Fruit fly (Drosophila melanogaster) whole organism, embryonic: ENCODE measurements around the gene stac.

Source experiments
- Ada2b ChIP-seq: fragments of 200-800 bp; sonication (Bioruptor generic); IDR thresholded peaks from 2 replicates; pipeline ENCODE4 v1.3.6; 2022; ENCODE audit warnings: missing biosample characterization, missing genetic modification characterization
- CG11247 ChIP-seq: fragments of 200-800 bp; sonication (Bioruptor generic); IDR thresholded peaks from 2 replicates; pipeline ENCODE4 v1.3.6; 2022; ENCODE audit warnings: missing biosample characterization, missing genetic modification characterization
- CG12104 ChIP-seq: fragments of 200-800 bp; sonication (Bioruptor generic); optimal IDR thresholded peaks from 3 replicates; lab custom pipeline; 2016; ENCODE audit warnings: missing biosample characterization, missing genetic modification characterization
- CG12155 ChIP-seq: fragments of 200-800 bp; sonication (Bioruptor generic); optimal IDR thresholded peaks from 3 replicates; lab custom pipeline; 2016; ENCODE audit warnings: missing biosample characterization, missing genetic modification characterization
- CG12659 ChIP-seq: fragments of 200-800 bp; sonication (Bioruptor generic); optimal IDR thresholded peaks from 3 replicates; lab custom pipeline; 2017; ENCODE audit warnings: mild to moderate bottlenecking, missing biosample characterization, missing genetic modification reagents, missing genetic modification characterization
- CG15073 ChIP-seq: fragments of 200-800 bp; sonication (Bioruptor generic); optimal IDR thresholded peaks from 2 replicates; lab custom pipeline; 2016; ENCODE audit warnings: missing biosample characterization, missing genetic modification characterization
- CG15696 ChIP-seq: fragments of 200-800 bp; sonication (Bioruptor generic); optimal IDR thresholded peaks from 2 replicates; lab custom pipeline; 2019; ENCODE audit warnings: missing biosample characterization, mild to moderate bottlenecking, missing genetic modification characterization, moderate library complexity
- CG16815 ChIP-seq: fragments of 200-800 bp; sonication (Bioruptor generic); optimal IDR thresholded peaks from 3 replicates; lab custom pipeline; 2017; ENCODE audit warnings: missing biosample characterization, mild to moderate bottlenecking, missing genetic modification characterization
- CG30403 ChIP-seq: fragments of 200-800 bp; sonication (Bioruptor generic); optimal IDR thresholded peaks from 3 replicates; lab custom pipeline; 2016; ENCODE audit warnings: missing biosample characterization, missing genetic modification characterization
- CG31388 ChIP-seq: fragments of 200-800 bp; sonication (Bioruptor generic); optimal IDR thresholded peaks from 2 replicates; lab custom pipeline; 2016; ENCODE audit warnings: missing biosample characterization, missing genetic modification characterization
- CG3838 ChIP-seq: fragments of 200-800 bp; sonication (Bioruptor generic); optimal IDR thresholded peaks from 3 replicates; lab custom pipeline; 2016; ENCODE audit warnings: missing biosample characterization, missing genetic modification characterization
- CG5180 ChIP-seq: fragments of 200-800 bp; sonication (Bioruptor generic); optimal IDR thresholded peaks from 3 replicates; lab custom pipeline; 2017; ENCODE audit warnings: missing biosample characterization, missing genetic modification characterization, mild to moderate bottlenecking, moderate library complexity, missing genetic modification reagents
- CG6683 ChIP-seq: fragments of 200-800 bp; sonication (Bioruptor generic); optimal IDR thresholded peaks from 2 replicates; lab custom pipeline; 2017; ENCODE audit warnings: missing biosample characterization, mild to moderate bottlenecking, missing genetic modification characterization, missing genetic modification reagents
- CG6689 ChIP-seq: fragments of 200-800 bp; sonication (Bioruptor generic); IDR thresholded peaks from 2 replicates; pipeline ENCODE4 v1.3.6; 2022; ENCODE audit warnings: missing biosample characterization, missing genetic modification characterization
- CG6791 ChIP-seq: fragments of 200-800 bp; sonication (Bioruptor generic); IDR thresholded peaks from 3 replicates; pipeline ENCODE4 v1.3.6; 2022; ENCODE audit warnings: missing biosample characterization, missing genetic modification characterization; ENCODE audit not compliant: partially characterized antibody
- CG7839 ChIP-seq: fragments of 200-800 bp; sonication (Bioruptor generic); optimal IDR thresholded peaks from 3 replicates; lab custom pipeline; 2018; ENCODE audit warnings: missing biosample characterization, mild to moderate bottlenecking, missing genetic modification characterization, moderate library complexity
- CG8359 ChIP-seq: fragments of 200-800 bp; sonication (Bioruptor generic); optimal IDR thresholded peaks from 2 replicates; lab custom pipeline; 2017; ENCODE audit warnings: missing biosample characterization, mild to moderate bottlenecking, missing genetic modification characterization, borderline replicate concordance
- CG9215 ChIP-seq: fragments of 200-800 bp; sonication (Bioruptor generic); IDR thresholded peaks from 2 replicates; pipeline ENCODE4 v1.3.6; 2022; ENCODE audit warnings: missing biosample characterization, missing genetic modification characterization
- CoRest ChIP-seq: fragments of 200-800 bp; sonication (Bioruptor generic); optimal IDR thresholded peaks from 3 replicates; lab custom pipeline; 2018; ENCODE audit warnings: missing biosample characterization, mild to moderate bottlenecking, missing genetic modification characterization, moderate library complexity
- Dad ChIP-seq: fragments of 200-800 bp; sonication (Bioruptor generic); optimal IDR thresholded peaks from 3 replicates; lab custom pipeline; 2016; ENCODE audit warnings: missing biosample characterization, missing genetic modification characterization
- Dll ChIP-seq: fragments of 200-800 bp; sonication (Bioruptor generic); IDR thresholded peaks from 4 replicates; pipeline ENCODE4 v1.3.6; 2022; ENCODE audit warnings: missing biosample characterization, missing genetic modification characterization; ENCODE audit not compliant: partially characterized antibody
- HLH3B ChIP-seq: fragments of 200-800 bp; sonication (Bioruptor generic); IDR thresholded peaks from 2 replicates; pipeline ENCODE4 v1.3.6; 2022; ENCODE audit warnings: missing biosample characterization, missing genetic modification characterization
- HLHmδ ChIP-seq: fragments of 200-800 bp; sonication (Bioruptor generic); optimal IDR thresholded peaks from 2 replicates; lab custom pipeline; 2018; ENCODE audit warnings: missing biosample characterization, mild to moderate bottlenecking, missing genetic modification characterization, moderate library complexity
- Mrtf ChIP-seq: fragments of 200-800 bp; sonication (Bioruptor generic); IDR thresholded peaks from 3 replicates; pipeline ENCODE4 v1.3.6; 2022; ENCODE audit warnings: missing biosample characterization, missing genetic modification characterization
- NC2α ChIP-seq: fragments of 200-800 bp; sonication (Bioruptor generic); optimal IDR thresholded peaks from 2 replicates; lab custom pipeline; 2016; ENCODE audit warnings: missing biosample characterization, missing genetic modification characterization
- Pdp1 ChIP-seq, 2 experiments: fragments of 200-800 bp; sonication (Bioruptor generic); optimal IDR thresholded peaks; 3 replicates each; lab custom pipeline; 2016; ENCODE audit warnings: missing biosample characterization in 2 of 2, missing genetic modification characterization in 2 of 2, mild to moderate bottlenecking in 1 of 2, moderate library complexity in 1 of 2
- ac ChIP-seq: fragments of 200-800 bp; sonication (Bioruptor generic); optimal IDR thresholded peaks from 3 replicates; lab custom pipeline; 2017; ENCODE audit warnings: missing biosample characterization, mild to moderate bottlenecking, missing genetic modification characterization
- ara ChIP-seq: fragments of 200-800 bp; sonication (Bioruptor generic); IDR thresholded peaks from 2 replicates; pipeline ENCODE4 v1.3.6; 2022; ENCODE audit warnings: missing biosample characterization, missing genetic modification characterization
- ash1 ChIP-seq: fragments of 200-800 bp; sonication (Bioruptor generic); optimal IDR thresholded peaks from 2 replicates; lab custom pipeline; 2018; ENCODE audit warnings: missing biosample characterization, mild to moderate bottlenecking, missing genetic modification characterization
- ato ChIP-seq: fragments of 200-800 bp; sonication (Bioruptor generic); IDR thresholded peaks from 2 replicates; pipeline ENCODE4 v1.3.6; 2022; ENCODE audit warnings: missing biosample characterization, missing genetic modification characterization; ENCODE audit not compliant: partially characterized antibody
- bbx ChIP-seq: fragments of 200-800 bp; sonication (Bioruptor generic); IDR thresholded peaks from 2 replicates; pipeline ENCODE4 v1.3.6; 2022; ENCODE audit warnings: missing biosample characterization, missing genetic modification characterization; ENCODE audit not compliant: partially characterized antibody
- bowl ChIP-seq: fragments of 200-800 bp; sonication (Bioruptor generic); IDR thresholded peaks from 2 replicates; pipeline ENCODE4 v1.3.6; 2022; ENCODE audit warnings: missing biosample characterization, missing genetic modification characterization
- cato ChIP-seq: fragments of 200-800 bp; sonication (Bioruptor generic); optimal IDR thresholded peaks from 2 replicates; lab custom pipeline; 2016; ENCODE audit warnings: missing biosample characterization, missing genetic modification characterization, borderline replicate concordance
- cg ChIP-seq: fragments of 200-800 bp; sonication (Bioruptor generic); optimal IDR thresholded peaks from 3 replicates; lab custom pipeline; 2019; ENCODE audit warnings: missing biosample characterization, mild to moderate bottlenecking, missing genetic modification characterization, moderate library complexity
- cwo ChIP-seq: fragments of 200-800 bp; sonication (Bioruptor generic); optimal IDR thresholded peaks from 3 replicates; lab custom pipeline; 2017; ENCODE audit warnings: missing biosample characterization, missing genetic modification characterization, mild to moderate bottlenecking, moderate library complexity, missing genetic modification reagents
- dpn ChIP-seq, 2 experiments: fragments of 200-800 bp; sonication (Bioruptor generic); optimal IDR thresholded peaks; 3 replicates each; lab custom pipeline; 2016; ENCODE audit warnings: missing biosample characterization in 2 of 2, missing genetic modification characterization in 2 of 2
- eyg ChIP-seq: fragments of 200-800 bp; sonication (Bioruptor generic); optimal IDR thresholded peaks from 3 replicates; lab custom pipeline; 2016; ENCODE audit warnings: missing biosample characterization, missing genetic modification characterization
- fd3F ChIP-seq: fragments of 200-800 bp; sonication (Bioruptor generic); optimal IDR thresholded peaks from 2 replicates; lab custom pipeline; 2018; ENCODE audit warnings: missing biosample characterization, mild to moderate bottlenecking, missing genetic modification characterization, moderate library complexity
- jing ChIP-seq: fragments of 200-800 bp; sonication (Bioruptor generic); optimal IDR thresholded peaks from 2 replicates; lab custom pipeline; 2018; ENCODE audit warnings: missing biosample characterization, mild to moderate bottlenecking, missing genetic modification characterization
- kay ChIP-seq: fragments of 200-800 bp; sonication (Bioruptor generic); optimal IDR thresholded peaks from 2 replicates; lab custom pipeline; 2016; ENCODE audit warnings: missing biosample characterization, missing genetic modification characterization
- nau ChIP-seq: fragments of 200-800 bp; sonication (Bioruptor generic); optimal IDR thresholded peaks from 3 replicates; lab custom pipeline; 2017; ENCODE audit warnings: missing biosample characterization, mild to moderate bottlenecking, missing genetic modification characterization, missing genetic modification reagents
- psq ChIP-seq: fragments of 200-800 bp; sonication (Bioruptor generic); optimal IDR thresholded peaks from 2 replicates; lab custom pipeline; 2017; ENCODE audit warnings: missing biosample characterization, missing genetic modification characterization
- pum ChIP-seq: fragments of 200-800 bp; sonication (Bioruptor generic); optimal IDR thresholded peaks from 2 replicates; lab custom pipeline; 2016; ENCODE audit warnings: missing biosample characterization, missing genetic modification characterization
- sna ChIP-seq: fragments of 200-800 bp; sonication (Bioruptor generic); IDR thresholded peaks from 2 replicates; pipeline ENCODE4 v1.3.6; 2022; ENCODE audit warnings: missing biosample characterization, missing genetic modification characterization; ENCODE audit not compliant: partially characterized antibody
- sug ChIP-seq: fragments of 200-800 bp; optimal IDR thresholded peaks from 2 replicates; lab custom pipeline; 2019; ENCODE audit warnings: missing biosample characterization, mild to moderate bottlenecking, missing genetic modification characterization, moderate library complexity
- tgo ChIP-seq: fragments of 200-800 bp; sonication (Bioruptor generic); IDR thresholded peaks from 3 replicates; pipeline ENCODE4 v1.3.6; 2022; ENCODE audit warnings: missing biosample characterization, missing genetic modification characterization
- tll ChIP-seq, 2 experiments: fragments of 200-800 bp in 1 of 2; fragments of >200 bp in 1 of 2; sonication (Bioruptor generic) in 1 of 2; optimal IDR thresholded peaks; 2 replicates each; lab custom pipeline; 2017 to 2019; ENCODE audit warnings: missing biosample characterization in 2 of 2, missing genetic modification characterization in 2 of 2, mild to moderate bottlenecking in 1 of 2, moderate library complexity in 1 of 2

stac gene

DNA sequence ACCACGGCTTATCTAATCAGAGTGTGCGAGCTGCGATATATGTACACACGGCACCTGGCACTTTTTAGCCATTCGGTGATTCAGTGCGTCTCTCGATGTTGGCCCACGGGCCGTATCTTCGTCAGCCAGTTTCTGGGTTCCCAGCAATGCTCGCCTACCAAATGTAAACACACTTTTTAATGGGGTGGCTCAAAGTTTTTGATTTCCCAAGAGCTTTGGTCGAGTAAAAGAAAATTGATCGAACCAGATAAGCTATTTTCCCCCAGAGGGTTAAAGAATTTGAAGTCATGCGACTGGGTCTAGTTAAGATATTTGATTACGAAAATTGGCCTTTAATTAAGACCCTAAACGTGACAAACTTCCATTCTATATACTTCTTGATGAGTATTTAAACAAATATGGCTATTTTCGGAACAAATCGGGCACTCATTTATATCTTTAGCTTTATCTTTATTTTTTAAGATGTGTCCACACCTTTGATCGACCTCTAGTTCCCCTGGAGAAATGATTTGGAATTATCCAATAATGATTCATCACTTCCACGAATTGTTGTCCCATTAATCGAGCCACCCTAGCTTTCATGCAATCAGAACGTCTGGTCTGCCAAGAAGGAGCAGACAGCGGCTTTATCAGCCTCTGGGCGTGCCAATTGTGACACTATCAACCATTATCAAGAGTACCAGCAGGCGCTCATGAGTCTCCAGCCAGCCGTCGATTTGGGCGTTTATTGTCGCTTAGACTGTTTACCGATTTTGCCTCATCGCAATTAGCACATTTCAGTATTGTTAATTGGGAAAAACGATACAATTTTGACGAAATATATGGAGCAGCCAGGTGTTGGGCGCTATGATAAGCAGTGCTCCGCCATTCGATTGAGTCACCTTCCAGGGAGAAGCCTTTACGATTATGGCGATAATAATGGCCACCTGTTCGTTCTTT lies 28.5 kb upstream of the stac start (continued):
- TF ChIP-seq bbx (GFP tag; lab: Robert Waterston, UW) (no peak), CG31388 (no peak), dpn (GFP tag; optimal IDR thresholded peaks at IDR 0.05; lab: Kevin White, UChicago) (peak in 1 of 2 experiments; percentile 45), CG7839 (tag; lab: Kevin White, UChicago) (no peak), CG11247 (no peak), CG12155 (GFP tag; lab: Kevin White, UChicago) (peak; percentile 28), HLH3B (GFP tag; lab: Robert Waterston, UW) (no peak), ash1 (GFP tag; lab: Kevin White, UChicago) (no peak), CoRest (no peak), ac (GFP tag; lab: Kevin White, UChicago) (no peak), CG8359 (no peak), cato (GFP tag; lab: Kevin White, UChicago) (no peak), sna (no peak), cg (GFP tag; lab: Kevin White, UChicago) (no peak), tgo (GFP tag; lab: Robert Waterston, UW) (no peak), Dll (GFP tag; lab: Robert Waterston, UW) (no peak), CG6689 (GFP tag; lab: Robert Waterston, UW) (0 out of 2 replicates have a peak, but pooled peaks have one; percentile 28), CG12104 (GFP tag; lab: Kevin White, UChicago) (peak; percentile 24), jing (no peak), kay (GFP tag; lab: Kevin White, UChicago) (peak; percentile 50), CG5180 (GFP tag; lab: Kevin White, UChicago) (no peak), pum (GFP tag; lab: Kevin White, UChicago) (no peak), NC2α (GFP tag; lab: Kevin White, UChicago) (no peak), CG6791 (no peak), CG12659 (peak; percentile 68), CG30403 (GFP tag; lab: Kevin White, UChicago) (peak; percentile 51), ara (GFP tag; lab: Robert Waterston, UW) (no peak), CG16815 (GFP tag; lab: Kevin White, UChicago) (no peak), bowl (GFP tag; lab: Robert Waterston, UW) (no peak), eyg (GFP tag; lab: Kevin White, UChicago) (no peak), fd3F (peak; percentile 24), CG6683 (GFP tag; lab: Kevin White, UChicago) (no peak), nau (GFP tag; lab: Kevin White, UChicago) (no peak), psq (GFP tag; lab: Kevin White, UChicago) (no peak), tll (GFP tag; optimal IDR thresholded peaks at IDR 0.05; lab: Kevin White, UChicago) (no peak), CG9215 (0 out of 2 replicates have a peak, but pooled peaks have one; percentile 21), Dad (no peak), cwo (GFP tag; lab: Kevin White, UChicago) (peak; percentile 59), Mrtf (GFP tag; lab: Robert Waterston, UW) (no peak), sug (tag; lab: Kevin White, UChicago) (peak; percentile 70), CG15073 (GFP tag; lab: Kevin White, UChicago) (no peak), Ada2b (GFP tag; lab: Robert Waterston, UW) (no peak), CG15696 (tag; lab: Kevin White, UChicago) (no peak), ato (no peak), Pdp1 (GFP tag; optimal IDR thresholded peaks at IDR 0.05; lab: Kevin White, UChicago) (peak in 1 of 2 experiments; percentile 8), CG3838 (GFP tag; lab: Kevin White, UChicago) (no peak), HLHmδ (GFP tag; lab: Kevin White, UChicago) (no peak)
